Fruit fly (Drosophila melanogaster) whole organism, embryonic: Measurements from ENCODE around the gene mRF1.

Experiments used
- ATbp ChIP-seq: fragments of 200-800 bp; sonication (Bioruptor generic); optimal IDR thresholded peaks from 2 replicates; lab custom pipeline; 2017; ENCODE audit warnings: missing biosample characterization, mild to moderate bottlenecking, missing genetic modification characterization, missing genetic modification reagents
- CG1529 ChIP-seq: fragments of 200-800 bp; sonication (Bioruptor generic); optimal IDR thresholded peaks from 3 replicates; lab custom pipeline; 2018; ENCODE audit warnings: missing biosample characterization, missing genetic modification characterization
- CG43689 ChIP-seq: fragments of 200-800 bp; sonication (Bioruptor generic); IDR thresholded peaks from 2 replicates; pipeline ENCODE4 v1.3.6; 2022; ENCODE audit warnings: missing biosample characterization, missing genetic modification characterization
- H2.0 ChIP-seq: fragments of 200-800 bp; sonication (Bioruptor generic); IDR thresholded peaks from 2 replicates; pipeline ENCODE4 v1.3.6; 2022; ENCODE audit warnings: missing biosample characterization, missing genetic modification characterization
- Hmr ChIP-seq: fragments of 200-800 bp; sonication (Bioruptor generic); optimal IDR thresholded peaks from 3 replicates; lab custom pipeline; 2017; ENCODE audit warnings: mild to moderate bottlenecking, missing biosample characterization, missing genetic modification reagents, missing genetic modification characterization
- Tbp ChIP-seq: fragments of >200 bp; optimal IDR thresholded peaks from 2 replicates; lab custom pipeline; 2018; ENCODE audit warnings: missing biosample characterization, missing genetic modification characterization
- abd-A ChIP-seq: fragments of 200-800 bp; sonication (Bioruptor generic); optimal IDR thresholded peaks from 3 replicates; lab custom pipeline; 2019; ENCODE audit warnings: missing biosample characterization, mild to moderate bottlenecking, missing genetic modification characterization, moderate library complexity
- croc ChIP-seq: fragments of 200-800 bp; sonication (Bioruptor generic); conservative IDR thresholded peaks from 3 replicates; pipeline ENCODE4 v1.3.6; 2022; ENCODE audit warnings: missing biosample characterization, missing genetic modification characterization
- jigr1 ChIP-seq: fragments of 200-800 bp; sonication (Bioruptor generic); IDR thresholded peaks from 3 replicates; pipeline ENCODE4 v1.3.6; 2022; ENCODE audit warnings: missing biosample characterization, missing genetic modification characterization
- lab ChIP-seq: fragments of 200-800 bp; sonication (Bioruptor generic); optimal IDR thresholded peaks from 3 replicates; lab custom pipeline; 2017; ENCODE audit warnings: missing biosample characterization, missing genetic modification characterization, mild to moderate bottlenecking, moderate library complexity, missing genetic modification reagents
- odd ChIP-seq: fragments of 200-800 bp; sonication (Bioruptor generic); optimal IDR thresholded peaks from 2 replicates; lab custom pipeline; 2017; ENCODE audit warnings: missing biosample characterization, mild to moderate bottlenecking, missing genetic modification characterization
- ssp ChIP-seq: fragments of 200-800 bp; sonication (Bioruptor generic); IDR thresholded peaks from 2 replicates; pipeline ENCODE4 v1.3.6; 2022; ENCODE audit warnings: missing biosample characterization, missing genetic modification characterization

DNA sequence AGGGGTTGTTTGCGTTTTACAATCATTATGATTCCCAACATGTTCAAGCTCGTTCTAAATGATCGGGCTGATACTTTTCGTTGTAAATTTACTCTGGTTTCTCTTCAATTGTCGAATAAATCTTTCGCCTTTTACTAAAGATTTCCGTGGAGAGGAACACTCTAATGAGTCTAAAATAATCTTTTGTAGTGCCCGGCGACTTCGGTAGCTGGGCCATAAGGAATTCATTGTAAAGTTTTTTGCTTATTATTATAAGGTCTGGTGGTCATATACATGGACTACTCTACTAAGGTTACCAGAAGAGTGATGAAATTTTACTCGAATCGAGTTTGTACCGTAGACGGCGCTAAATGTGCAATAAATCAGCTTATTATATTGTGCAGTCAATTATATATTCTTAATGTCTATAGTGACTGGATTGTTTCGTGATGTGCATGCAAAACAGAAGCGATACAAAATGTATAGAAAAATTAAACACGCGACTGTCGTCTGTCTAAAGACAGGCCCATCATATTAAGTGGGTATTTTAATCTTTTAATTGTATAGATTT, 25.1 kb downstream of the mRF1 start:
- no peak for TF ChIP-seq Hmr (GFP tag; lab: Kevin White, UChicago)
- TF ChIP-seq H2.0 (GFP tag; lab: Robert Waterston, UW), result no peak
- TF ChIP-seq Tbp (GFP tag; lab: Kevin White, UChicago), result no peak
- TF ChIP-seq ssp (GFP tag; lab: Robert Waterston, UW), result no peak
- TF ChIP-seq croc (GFP tag; lab: Robert Waterston, UW), result no peak
- no peak for TF ChIP-seq CG43689 (GFP tag; lab: Robert Waterston, UW)
- TF ChIP-seq jigr1 (GFP tag; lab: Robert Waterston, UW), result no peak
- no peak for TF ChIP-seq odd (GFP tag; lab: Kevin White, UChicago)
- TF ChIP-seq lab, result no peak
- no peak for TF ChIP-seq CG1529 (GFP tag; lab: Kevin White, UChicago)
- TF ChIP-seq abd-A (tag; lab: Kevin White, UChicago), result no peak
- TF ChIP-seq ATbp, result no peak
